Fruit fly (Drosophila melanogaster) whole organism, wandering third instar larva: ENCODE results near the gene CG12078.
A peak's percentile ranks its signal among the peaks of the same experiment; 100 is the strongest.

Experiments used
- Abd-B ChIP-seq: fragments of >200 bp; optimal IDR thresholded peaks from 2 replicates; lab custom pipeline; 2017; ENCODE audit warnings: missing biosample characterization, missing genetic modification characterization
- CG32264 ChIP-seq: fragments of 200-800 bp; sonication (Bioruptor generic); optimal IDR thresholded peaks from 2 replicates; lab custom pipeline; 2016; ENCODE audit warnings: missing biosample characterization, missing genetic modification characterization
- CG9705 ChIP-seq: fragments of 200-800 bp; sonication (Bioruptor generic); optimal IDR thresholded peaks from 2 replicates; lab custom pipeline; 2018; ENCODE audit warnings: missing biosample characterization, mild to moderate bottlenecking, missing genetic modification characterization
- CrebA ChIP-seq: fragments of 200-800 bp; sonication (Bioruptor generic); optimal IDR thresholded peaks from 2 replicates; lab custom pipeline; 2016; ENCODE audit warnings: missing biosample characterization, mild to moderate bottlenecking, missing genetic modification characterization, borderline replicate concordance
- Dfd ChIP-seq: fragments of >200 bp; optimal IDR thresholded peaks from 2 replicates; lab custom pipeline; 2017; ENCODE audit warnings: missing biosample characterization, missing genetic modification characterization
- Dif ChIP-seq: fragments of 200-275, 200-300 bp; sonication (Bioruptor generic); optimal IDR thresholded peaks from 2 replicates; lab custom pipeline; 2018; ENCODE audit warnings: missing biosample characterization, missing genetic modification characterization; ENCODE audit not compliant: partially characterized antibody
- GATAd ChIP-seq: sonication (Bioruptor generic); optimal IDR thresholded peaks from 2 replicates; lab custom pipeline; 2016; ENCODE audit warnings: missing biosample characterization, missing genetic modification characterization
- HLH106 ChIP-seq: fragments of 200-800 bp; optimal IDR thresholded peaks from 3 replicates; lab custom pipeline; 2019; ENCODE audit warnings: missing biosample characterization, mild to moderate bottlenecking, missing genetic modification characterization, moderate library complexity
- Hnf4 ChIP-seq: fragments of 200-800 bp; sonication (Bioruptor generic); optimal IDR thresholded peaks from 2 replicates; lab custom pipeline; 2016; ENCODE audit warnings: missing biosample characterization, mild to moderate bottlenecking, missing genetic modification characterization
- Hr78 ChIP-seq: fragments of >200 bp; optimal IDR thresholded peaks from 2 replicates; lab custom pipeline; 2017; ENCODE audit warnings: missing biosample characterization, missing genetic modification characterization
- Hr83 ChIP-seq: fragments of 200-300 bp; sonication (Bioruptor generic); optimal IDR thresholded peaks from 2 replicates; lab custom pipeline; 2016; ENCODE audit warnings: missing biosample characterization, mild to moderate bottlenecking, missing genetic modification characterization, moderate library complexity; ENCODE audit not compliant: poor library complexity, severe bottlenecking
- Jra ChIP-seq: sonication (Bioruptor generic); optimal IDR thresholded peaks from 2 replicates; lab custom pipeline; 2016; ENCODE audit warnings: missing biosample characterization, missing genetic modification characterization
- Mio ChIP-seq: sonication (Bioruptor generic); optimal IDR thresholded peaks from 2 replicates; lab custom pipeline; 2016; ENCODE audit warnings: missing biosample characterization, missing genetic modification characterization
- Myc ChIP-seq: fragments of >200 bp; optimal IDR thresholded peaks from 2 replicates; lab custom pipeline; 2017
- N ChIP-seq: fragments of >200 bp; optimal IDR thresholded peaks from 2 replicates; lab custom pipeline; 2018; ENCODE audit warnings: missing biosample characterization, missing external identifiers, missing genetic modification characterization
- OdsH ChIP-seq: fragments of 200-800 bp; sonication (Bioruptor generic); optimal IDR thresholded peaks from 2 replicates; lab custom pipeline; 2016; ENCODE audit warnings: missing biosample characterization, mild to moderate bottlenecking, missing genetic modification characterization
- Rel ChIP-seq, 2 experiments: fragments of 200-800 bp; sonication (Bioruptor generic) in 1 of 2; optimal IDR thresholded peaks; 2 replicates in 1 of 2; 3 replicates in 1 of 2; lab custom pipeline; 2016 to 2019; ENCODE audit warnings: mild to moderate bottlenecking in 2 of 2, missing biosample characterization in 2 of 2, missing genetic modification characterization in 2 of 2, moderate library complexity in 1 of 2
- Sp1 ChIP-seq: fragments of 200-800 bp; sonication (Bioruptor generic); optimal IDR thresholded peaks from 3 replicates; lab custom pipeline; 2019; ENCODE audit warnings: missing biosample characterization, mild to moderate bottlenecking, missing genetic modification characterization, moderate library complexity
- Vsx2 ChIP-seq: fragments of 200-300, 225-300 bp; sonication (Bioruptor generic); optimal IDR thresholded peaks from 2 replicates; lab custom pipeline; 2018; ENCODE audit warnings: missing biosample characterization, missing genetic modification characterization; ENCODE audit not compliant: partially characterized antibody
- br ChIP-seq: fragments of 200-800 bp; sonication (Bioruptor generic); optimal IDR thresholded peaks from 2 replicates; lab custom pipeline; 2016; ENCODE audit warnings: missing biosample characterization, missing genetic modification characterization
- brk ChIP-seq: fragments of 200-800 bp; sonication (Bioruptor generic); optimal IDR thresholded peaks from 2 replicates; lab custom pipeline; 2016; ENCODE audit warnings: missing biosample characterization, mild to moderate bottlenecking, missing genetic modification characterization
- dl ChIP-seq, 2 experiments: fragments of 175-275, 200-275 bp in 1 of 2; fragments of 200-275 bp in 1 of 2; sonication (Bioruptor generic); optimal IDR thresholded peaks; lab custom pipeline; 2018; ENCODE audit warnings: mild to moderate bottlenecking in 2 of 2, missing biosample characterization in 2 of 2, missing genetic modification characterization in 2 of 2, moderate library complexity in 2 of 2; ENCODE audit not compliant: partially characterized antibody in 2 of 2, insufficient read depth in 1 of 2
- dmrt93B ChIP-seq: fragments of 200-800 bp; sonication (Bioruptor generic); optimal IDR thresholded peaks from 2 replicates; lab custom pipeline; 2018; ENCODE audit warnings: missing biosample characterization, mild to moderate bottlenecking, missing genetic modification characterization
- ey ChIP-seq: fragments of 200-800 bp; sonication (Bioruptor generic); optimal IDR thresholded peaks from 2 replicates; lab custom pipeline; 2016; ENCODE audit warnings: missing biosample characterization, missing genetic modification characterization
- foxo ChIP-seq, 2 experiments: fragments of 200-800 bp; sonication (Bioruptor generic); optimal IDR thresholded peaks; 2 replicates in 1 of 2; 3 replicates in 1 of 2; lab custom pipeline; 2016 to 2017; ENCODE audit warnings: missing biosample characterization in 2 of 2, missing genetic modification characterization in 2 of 2
- fru ChIP-seq: fragments of 200-800 bp; sonication (Bioruptor generic); optimal IDR thresholded peaks from 3 replicates; lab custom pipeline; 2016; ENCODE audit warnings: missing biosample characterization, mild to moderate bottlenecking, missing genetic modification characterization
- h ChIP-seq: fragments of 200-800 bp; sonication (Bioruptor generic); optimal IDR thresholded peaks from 3 replicates; lab custom pipeline; 2016; ENCODE audit warnings: missing biosample characterization, mild to moderate bottlenecking, missing genetic modification characterization
- jim ChIP-seq: fragments of 175-275, 200-325 bp; sonication (Bioruptor generic); optimal IDR thresholded peaks from 2 replicates; lab custom pipeline; 2016; ENCODE audit warnings: missing biosample characterization, mild to moderate bottlenecking, missing genetic modification characterization
- lola ChIP-seq: fragments of >200 bp; optimal IDR thresholded peaks from 2 replicates; lab custom pipeline; 2017; ENCODE audit warnings: missing biosample characterization, missing genetic modification characterization
- psq ChIP-seq: fragments of 200-800 bp; sonication (Bioruptor generic); optimal IDR thresholded peaks from 3 replicates; lab custom pipeline; 2017; ENCODE audit warnings: missing biosample characterization, mild to moderate bottlenecking, missing genetic modification characterization, moderate library complexity
- rgr ChIP-seq: fragments of 200-800 bp; sonication (Bioruptor generic); optimal IDR thresholded peaks from 3 replicates; lab custom pipeline; 2016; ENCODE audit warnings: missing biosample characterization, mild to moderate bottlenecking, missing genetic modification characterization
- sage ChIP-seq: fragments of 200-800 bp; sonication (Bioruptor generic); optimal IDR thresholded peaks from 2 replicates; lab custom pipeline; 2016; ENCODE audit warnings: missing biosample characterization, mild to moderate bottlenecking, missing genetic modification characterization
- sv ChIP-seq: fragments of 200-800 bp; sonication (Bioruptor generic); optimal IDR thresholded peaks from 3 replicates; lab custom pipeline; 2016; ENCODE audit warnings: missing biosample characterization, missing genetic modification characterization
- tai ChIP-seq: sonication (Bioruptor generic); optimal IDR thresholded peaks from 2 replicates; lab custom pipeline; 2016; ENCODE audit warnings: missing biosample characterization, missing genetic modification characterization
- usp ChIP-seq: fragments of >200 bp; optimal IDR thresholded peaks from 2 replicates; lab custom pipeline; 2017; ENCODE audit warnings: missing biosample characterization, missing genetic modification characterization
- woc ChIP-seq: sonication (Bioruptor generic); optimal IDR thresholded peaks from 2 replicates; lab custom pipeline; 2016; ENCODE audit warnings: missing biosample characterization, mild to moderate bottlenecking, missing genetic modification characterization

The CG12078 gene

DNA sequence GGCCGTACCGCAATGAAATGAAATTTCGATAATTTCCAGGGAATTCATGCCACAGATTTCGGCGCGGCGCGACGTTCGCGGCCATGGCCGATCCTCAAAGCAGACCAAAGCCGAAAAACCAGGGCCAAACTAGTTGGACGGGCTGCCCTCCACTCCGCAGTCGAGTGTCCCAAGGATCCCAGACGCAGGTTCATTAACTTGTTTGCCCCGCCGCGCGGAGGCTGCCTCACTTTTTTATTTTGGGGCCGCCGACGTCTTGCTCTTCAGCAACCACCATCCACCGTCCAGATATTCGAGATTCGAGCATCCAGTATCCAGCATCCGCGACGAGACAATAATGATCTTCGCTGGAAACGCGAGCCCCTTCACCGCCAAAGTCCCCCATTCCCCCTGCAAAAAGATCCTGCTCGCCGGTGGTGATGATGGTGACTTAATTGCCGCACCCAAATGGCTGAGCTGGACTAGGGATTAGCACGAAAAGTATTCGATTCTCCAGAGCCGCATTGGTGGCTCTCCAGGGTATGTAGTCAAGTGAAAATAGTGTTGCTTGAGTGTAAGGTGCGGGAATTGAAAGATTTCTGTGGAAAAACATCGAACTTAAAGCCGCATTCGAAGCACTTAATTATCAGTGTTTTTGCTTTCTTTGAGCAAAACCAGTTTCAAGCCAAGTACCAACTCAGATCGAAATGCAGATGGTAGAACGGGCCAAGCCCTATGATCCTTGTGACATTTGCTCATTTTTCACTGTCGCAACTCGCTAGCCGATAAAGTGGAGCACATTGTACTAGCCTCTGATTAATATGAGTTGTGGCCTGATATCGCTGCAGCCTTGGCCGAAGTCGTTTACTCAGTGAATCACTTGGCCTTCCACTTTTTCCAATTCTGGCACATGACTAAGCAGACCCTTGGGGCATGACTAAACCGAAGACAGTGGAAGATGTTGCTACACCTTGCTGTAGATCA, 1.7 kb downstream of the CG12078 start:
- peak; percentile 12 for TF ChIP-seq Sp1
- TF ChIP-seq br (GFP tag; lab: Kevin White, UChicago) = peak; percentile 22
- peak; percentile 8 for TF ChIP-seq Jra
- no peak for TF ChIP-seq CG9705
- TF ChIP-seq h (GFP tag; lab: Kevin White, UChicago) = no peak
- TF ChIP-seq CrebA = peak; percentile 44
- TF ChIP-seq rgr (GFP tag; lab: Kevin White, UChicago) = no peak
- no peak for TF ChIP-seq ey (GFP tag; lab: Kevin White, UChicago)
- peak; percentile 76 for TF ChIP-seq Dif (GFP tag; lab: Kevin White, UChicago)
- TF ChIP-seq foxo (GFP tag; optimal IDR thresholded peaks at IDR 0.05; lab: Kevin White, UChicago) = no peak
- no peak for TF ChIP-seq Myc
- TF ChIP-seq GATAd = no peak
- TF ChIP-seq brk = no peak
- peak; percentile 65 for TF ChIP-seq fru (GFP tag; lab: Kevin White, UChicago)
- peak; percentile 68 for TF ChIP-seq jim (GFP tag; lab: Kevin White, UChicago)
- peak in 1 of 2 experiments; percentile 52 for TF ChIP-seq dl (GFP tag; optimal IDR thresholded peaks at IDR 0.05; lab: Kevin White, UChicago; ENCODE audit: insufficient read depth in 1 of 2, partially characterized antibody in 2 of 2)
- TF ChIP-seq CG32264 (GFP tag; lab: Kevin White, UChicago) = no peak
- no peak for TF ChIP-seq tai (GFP tag; lab: Kevin White, UChicago)
- no peak for TF ChIP-seq Rel (GFP tag; optimal IDR thresholded peaks at IDR 0.05; lab: Kevin White, UChicago)
- no peak for TF ChIP-seq Rel (tag; optimal IDR thresholded peaks at IDR 0.05; lab: Kevin White, UChicago)
- no peak for TF ChIP-seq usp (GFP tag; lab: Kevin White, UChicago)
- TF ChIP-seq Mio = no peak
- no peak for TF ChIP-seq woc (GFP tag; lab: Kevin White, UChicago)
- no peak for TF ChIP-seq lola (GFP tag; lab: Kevin White, UChicago)
- no peak for TF ChIP-seq Abd-B (GFP tag; lab: Kevin White, UChicago)
- no peak for TF ChIP-seq HLH106 (tag; lab: Kevin White, UChicago)
- peak; percentile 55 for TF ChIP-seq psq (GFP tag; lab: Kevin White, UChicago)
- TF ChIP-seq Hr78 = no peak

- TF ChIP-seq OdsH = no peak
- no peak for TF ChIP-seq jim (GFP tag; lab: Kevin White, UChicago)
- no peak for TF ChIP-seq Myc
- TF ChIP-seq woc (GFP tag; lab: Kevin White, UChicago) = no peak
- TF ChIP-seq lola (GFP tag; lab: Kevin White, UChicago) = peak; percentile 3
Observed at dm6 chr3L:3241368-3241640, 2.8 kb downstream of the CG12078 start.

DNA sequence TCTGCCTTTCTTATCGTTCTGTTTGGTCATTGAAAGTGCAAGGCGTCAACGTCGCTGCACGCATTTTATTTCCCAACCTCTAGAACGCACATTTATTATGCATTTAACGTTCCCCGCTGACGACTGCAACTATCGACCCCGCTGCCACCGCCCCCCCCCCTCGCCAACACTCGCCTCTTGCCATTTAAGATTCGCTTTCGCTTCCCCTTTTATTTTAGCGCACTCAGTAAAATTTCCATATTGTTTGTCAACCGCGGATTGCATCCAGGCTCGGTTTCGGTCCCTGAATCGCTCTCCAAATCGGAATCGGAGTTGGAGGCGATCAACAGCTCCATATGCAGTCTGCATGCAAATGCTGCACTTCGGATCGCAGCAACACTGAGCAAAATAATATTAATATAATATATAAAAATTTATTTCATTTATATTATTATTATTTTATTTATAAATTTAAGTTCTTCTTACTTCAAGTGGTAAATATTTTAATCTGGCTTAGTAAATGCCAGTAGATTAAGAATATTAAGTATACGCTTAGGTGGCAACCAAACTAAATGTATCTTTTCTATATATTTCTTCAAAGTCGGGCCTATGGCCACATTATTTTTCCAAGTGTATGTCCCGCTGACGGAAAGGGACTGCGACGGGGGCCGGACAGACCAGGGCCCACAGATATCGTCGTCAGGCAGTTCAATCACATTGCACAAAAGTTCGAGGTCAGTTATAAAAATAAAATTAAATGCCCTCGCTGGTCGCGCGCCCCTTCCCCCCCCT, 3.3 kb downstream of the CG12078 start:
- peak; percentile 17 for TF ChIP-seq Hr83
- TF ChIP-seq Sp1 = peak; percentile 98
- peak; percentile 85 for TF ChIP-seq br (GFP tag; lab: Kevin White, UChicago)
- TF ChIP-seq CG9705 = peak; percentile 80
- no peak for TF ChIP-seq Abd-B (GFP tag; lab: Kevin White, UChicago)
- TF ChIP-seq brk = peak; percentile 90
- peak; percentile 90 for TF ChIP-seq OdsH
- no peak for TF ChIP-seq usp (GFP tag; lab: Kevin White, UChicago)
- peak; percentile 75 for TF ChIP-seq Rel (GFP tag; optimal IDR thresholded peaks at IDR 0.05; lab: Kevin White, UChicago)
- TF ChIP-seq Rel (tag; optimal IDR thresholded peaks at IDR 0.05; lab: Kevin White, UChicago) = peak; percentile 80
- TF ChIP-seq dmrt93B (GFP tag; lab: Kevin White, UChicago) = peak; percentile 93
- TF ChIP-seq GATAd = peak; percentile 30
- TF ChIP-seq Hr78 = no peak
- peak; percentile 71 for TF ChIP-seq CrebA
- no peak for TF ChIP-seq Dfd (GFP tag; lab: Kevin White, UChicago)
- peak; percentile 74 for TF ChIP-seq tai (GFP tag; lab: Kevin White, UChicago)
- TF ChIP-seq Jra = peak; percentile 30
- TF ChIP-seq N = no peak
- peak; percentile 89 for TF ChIP-seq fru (GFP tag; lab: Kevin White, UChicago)
- TF ChIP-seq sv = no peak
- TF ChIP-seq rgr (GFP tag; lab: Kevin White, UChicago) = peak; percentile 94
- TF ChIP-seq sage (GFP tag; lab: Kevin White, UChicago) = peak; percentile 85
- TF ChIP-seq woc (GFP tag; lab: Kevin White, UChicago) = peak; percentile 79
- TF ChIP-seq dl (GFP tag; optimal IDR thresholded peaks at IDR 0.05; lab: Kevin White, UChicago; ENCODE audit: insufficient read depth in 1 of 2, partially characterized antibody in 2 of 2) = no peak
- peak; percentile 91 for TF ChIP-seq h (GFP tag; lab: Kevin White, UChicago)
- peak; percentile 85 for TF ChIP-seq CG32264 (GFP tag; lab: Kevin White, UChicago)
- TF ChIP-seq HLH106 (tag; lab: Kevin White, UChicago) = peak; percentile 97
- peak; percentile 84 for TF ChIP-seq ey (GFP tag; lab: Kevin White, UChicago)
- peak; percentile 60 to 87 for TF ChIP-seq foxo (GFP tag; optimal IDR thresholded peaks at IDR 0.05; lab: Kevin White, UChicago)
- peak; percentile 89 for TF ChIP-seq Hnf4
- no peak for TF ChIP-seq Vsx2
- TF ChIP-seq jim (GFP tag; lab: Kevin White, UChicago) = no peak
- TF ChIP-seq Myc = no peak
- peak; percentile 94 for TF ChIP-seq psq (GFP tag; lab: Kevin White, UChicago)
